Worm (Caenorhabditis elegans): Measurements from ENCODE around the gene T26C5.5.

DNA sequence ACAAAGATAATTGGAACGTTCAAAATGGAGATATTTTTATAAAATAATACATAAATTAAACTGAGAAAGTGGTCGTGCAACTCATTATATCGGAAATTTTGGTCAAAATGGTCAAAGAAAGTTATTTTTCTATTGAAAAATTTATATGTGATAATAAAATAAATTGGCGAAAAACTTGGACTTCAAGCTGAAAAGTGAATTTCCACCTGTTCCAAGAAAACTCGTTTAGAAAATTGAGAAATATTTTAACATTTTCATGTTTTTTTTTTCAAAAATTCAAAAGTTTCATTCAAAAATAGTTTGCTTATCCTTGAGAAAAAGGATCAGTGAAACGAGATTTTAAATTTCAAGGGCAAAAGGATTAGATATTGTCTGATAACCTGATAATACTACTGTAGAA lies 32.5 kb upstream of the T26C5.5 start:
- no peak for TF ChIP-seq cog-1 (tag; optimal IDR thresholded peaks at IDR 0.05)
- no peak for TF ChIP-seq flt-1 (GFP tag; IDR thresholded peaks at IDR 0.05)
